Worm (Caenorhabditis elegans) whole organism, L4 larva: Measurements from ENCODE around the gene twk-44.

ENCODE experiments used
- aha-1 ChIP-seq: fragments of 150-350 bp; peaks from one replicate; lab custom pipeline; 2014; ENCODE audit warnings: missing biosample characterization, missing genetic modification characterization
- ceh-32 ChIP-seq: sonication (generic microtip); optimal IDR thresholded peaks from 2 replicates; lab custom pipeline; 2016; ENCODE audit warnings: mild to moderate bottlenecking, missing genetic modification characterization, missing compliant biosample characterization; ENCODE audit not compliant: poor library complexity
- ces-1 ChIP-seq: fragments of 150-350 bp; sonication (generic microtip); optimal IDR thresholded peaks from 4 replicates; lab custom pipeline; 2014; ENCODE audit warnings: missing biosample characterization, missing genetic modification reagents, missing genetic modification characterization
- unc-62 ChIP-seq, 3 experiments: fragments of 150-350 bp in 1 of 3; sonication (generic microtip); optimal IDR thresholded peaks in 2 of 3; peaks in 1 of 3; 1 replicate in 1 of 3; 2 replicates in 2 of 3; lab custom pipeline; 2014 to 2017; ENCODE audit warnings: missing biosample characterization in 3 of 3, missing genetic modification characterization in 3 of 3, missing genetic modification reagents in 3 of 3, missing genotype in 1 of 3

DNA sequence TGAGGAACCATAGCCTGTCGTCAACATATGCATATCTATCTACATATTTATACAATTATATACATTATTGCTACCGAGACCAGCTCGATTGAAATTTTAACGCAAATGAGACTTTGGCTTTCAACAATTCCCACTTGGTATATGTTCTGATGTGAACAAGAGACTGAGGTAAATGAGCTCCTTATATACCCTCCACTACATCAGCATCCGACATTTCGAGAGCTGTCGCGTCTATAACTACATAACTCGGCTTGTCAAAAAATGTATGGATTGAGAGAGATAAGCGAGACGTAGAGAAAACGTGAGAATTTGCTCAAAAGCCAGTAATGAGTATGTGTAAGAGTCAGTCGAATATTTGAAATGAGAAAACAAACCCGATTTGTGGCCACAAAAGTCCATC, 3.5 kb downstream of the twk-44 start:
- TF ChIP-seq unc-62 (GFP tag; optimal IDR thresholded peaks at IDR 0.05 in 1 of 2; lab: Kevin White, UChicago) (no peak), unc-62 (tag; optimal IDR thresholded peaks at IDR 0.05; lab: Kevin White, UChicago) (no peak), ceh-32 (tag; lab: Kevin White, UChicago) (no peak), ces-1 (GFP tag; lab: Kevin White, UChicago) (no peak), aha-1 (no peak)
